Worm (Caenorhabditis elegans): ENCODE results near the gene C16C8.20.
"Not testable (repeated sequence)": the region's sequence is repeated elsewhere in the genome, so short reads cannot be mapped to it uniquely, and the experiment has no call there.

Gene C16C8.20

DNA sequence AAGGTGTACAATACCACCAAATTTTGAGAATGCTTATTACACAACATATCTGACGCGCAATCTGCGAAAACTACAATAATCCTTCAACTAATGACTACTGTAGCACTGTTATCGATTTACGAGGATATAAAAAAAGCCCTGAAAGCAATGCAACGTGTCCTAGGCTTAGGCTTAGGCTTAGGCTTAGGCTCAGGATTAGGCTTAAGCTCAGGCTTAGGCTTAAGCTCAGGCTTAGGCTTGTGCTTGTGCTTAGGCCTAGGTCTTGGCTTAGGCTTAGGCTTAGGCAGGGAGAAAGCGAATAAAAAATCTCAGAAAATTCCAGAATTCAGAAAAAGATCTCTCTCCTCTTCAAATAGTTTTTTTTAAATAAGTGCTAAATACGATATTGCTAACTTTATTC is 12.5 kb downstream of the C16C8.20 start:
- no peak for TF ChIP-seq ceh-83 (GFP tag; optimal IDR thresholded peaks at IDR 0.05)
- no peak for TF ChIP-seq sptf-1 (tag; optimal IDR thresholded peaks at IDR 0.05)
- TF ChIP-seq nhr-28 (tag; optimal IDR thresholded peaks at IDR 0.05), result no peak
- TF ChIP-seq tbx-8 (GFP tag; optimal IDR thresholded peaks at IDR 0.05), result no peak
- no peak for TF ChIP-seq cnd-1 (tag; optimal IDR thresholded peaks at IDR 0.05)
- no peak for TF ChIP-seq M03D4.4 (tag; optimal IDR thresholded peaks at IDR 0.05)
- no peak for TF ChIP-seq lin-32 (GFP tag; optimal IDR thresholded peaks at IDR 0.05)
- TF ChIP-seq ztf-11 (tag; optimal IDR thresholded peaks at IDR 0.05), result no peak
- no peak for TF ChIP-seq ham-2 (GFP tag; optimal IDR thresholded peaks at IDR 0.05)
- no peak for TF ChIP-seq nhr-237 (tag; optimal IDR thresholded peaks at IDR 0.05)
- TF ChIP-seq mab-5 (tag; optimal IDR thresholded peaks at IDR 0.05), result no peak
- TF ChIP-seq elt-1 (tag; optimal IDR thresholded peaks at IDR 0.05; ENCODE audit: borderline replicate concordance, insufficient read depth), result no peak
- TF ChIP-seq pha-4 (tag; optimal IDR thresholded peaks at IDR 0.05), result no peak
- TF ChIP-seq lin-13 (tag; optimal IDR thresholded peaks at IDR 0.05), result no peak
- no peak for TF ChIP-seq ceh-39 (tag; optimal IDR thresholded peaks at IDR 0.05)

DNA sequence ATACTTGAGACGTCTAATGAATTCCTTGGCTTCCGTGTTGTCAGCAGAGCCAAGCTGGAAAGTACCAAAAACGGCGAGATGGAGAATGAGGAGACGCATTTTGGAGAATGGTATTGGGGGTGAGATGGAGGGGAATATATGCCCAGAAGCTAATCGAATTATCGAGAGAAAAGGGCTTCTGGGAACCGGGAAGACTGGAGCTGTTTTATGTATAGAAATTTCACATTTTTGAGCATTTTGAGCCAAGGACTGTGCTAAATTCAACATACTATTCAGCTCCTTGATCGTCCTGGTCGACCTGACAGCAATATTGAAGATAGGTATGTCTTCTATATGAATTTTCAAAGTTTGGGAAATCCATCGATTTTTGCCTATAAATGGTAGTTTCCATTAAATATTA is 13.3 kb downstream of the C16C8.20 start, which contains the start of gene C16C8.7:
C16C8.7 (minus strand) TSS at position 101 of the 400 bp plus-strand sequence.
- no peak for TF ChIP-seq nhr-2 (tag; optimal IDR thresholded peaks at IDR 0.05)
- TF ChIP-seq nhr-28 (tag; optimal IDR thresholded peaks at IDR 0.05), result no peak
- no peak for TF ChIP-seq blmp-1 (tag; optimal IDR thresholded peaks at IDR 0.05)
- no peak for TF ChIP-seq pha-4 (tag; optimal IDR thresholded peaks at IDR 0.05)
- TF ChIP-seq hlh-1 (tag; optimal IDR thresholded peaks at IDR 0.05), result no peak
- no peak for TF ChIP-seq bed-3 (GFP tag; optimal IDR thresholded peaks at IDR 0.05)
- no peak for TF ChIP-seq drap-1 (GFP tag; optimal IDR thresholded peaks at IDR 0.05)
- no peak for TF ChIP-seq ham-2 (GFP tag; optimal IDR thresholded peaks at IDR 0.05)
- TF ChIP-seq sem-2 (GFP tag; optimal IDR thresholded peaks at IDR 0.05), result no peak
- no peak for TF ChIP-seq lsy-2 (tag; optimal IDR thresholded peaks at IDR 0.05)
- no peak for TF ChIP-seq ceh-39 (tag; optimal IDR thresholded peaks at IDR 0.05)
- TF ChIP-seq ztf-11 (tag; optimal IDR thresholded peaks at IDR 0.05), result no peak
- TF ChIP-seq unc-62 (GFP tag; optimal IDR thresholded peaks at IDR 0.05), result no peak
- no peak for TF ChIP-seq elt-1 (tag; optimal IDR thresholded peaks at IDR 0.05; ENCODE audit: borderline replicate concordance, insufficient read depth)
- no peak for TF ChIP-seq cnd-1 (tag; optimal IDR thresholded peaks at IDR 0.05)
- no peak for TF ChIP-seq mep-1 (tag; optimal IDR thresholded peaks at IDR 0.05)
- TF ChIP-seq snpc-4 (tag; optimal IDR thresholded peaks at IDR 0.05), result no peak
- TF ChIP-seq unc-39 (tag; optimal IDR thresholded peaks at IDR 0.05), result no peak
- TF ChIP-seq nhr-12 (tag; optimal IDR thresholded peaks at IDR 0.05), result no peak

DNA sequence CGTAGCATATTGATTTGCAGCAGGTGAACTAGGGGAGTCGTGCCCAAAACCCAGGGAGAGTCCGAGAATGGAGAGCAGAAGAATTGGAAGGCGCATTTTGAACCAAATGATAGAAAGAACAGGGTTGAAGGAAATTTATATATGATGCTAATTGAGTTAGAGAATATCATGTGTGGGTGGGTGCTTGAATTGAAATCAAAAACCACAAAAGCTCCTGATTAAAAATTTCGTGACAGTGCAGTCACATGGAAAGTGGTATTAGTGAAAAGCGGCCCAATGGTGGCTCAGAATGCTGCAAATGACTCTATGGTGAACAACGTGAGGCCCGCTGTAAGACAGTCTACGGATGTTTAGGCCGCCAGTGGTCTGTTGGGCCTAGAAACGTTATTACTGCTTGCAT is 14.8 kb downstream of the C16C8.20 start, which contains the start of gene C16C8.8:
C16C8.8 (minus strand) TSS at position 101 of the 400 bp plus-strand sequence.
- TF ChIP-seq drap-1 (GFP tag; optimal IDR thresholded peaks at IDR 0.05) (no peak), ces-1 (GFP tag; optimal IDR thresholded peaks at IDR 0.05) (no peak), sptf-1 (tag; optimal IDR thresholded peaks at IDR 0.05) (no peak), M03D4.4 (tag; optimal IDR thresholded peaks at IDR 0.05) (no peak), nhr-76 (tag; optimal IDR thresholded peaks at IDR 0.05) (no peak), elt-3 (tag; optimal IDR thresholded peaks at IDR 0.05) (no peak), tbx-8 (GFP tag; optimal IDR thresholded peaks at IDR 0.05) (no peak), blmp-1 (tag; optimal IDR thresholded peaks at IDR 0.05) (no peak), nhr-237 (tag; optimal IDR thresholded peaks at IDR 0.05) (no peak), mls-2 (tag; optimal IDR thresholded peaks at IDR 0.05) (no peak), unc-39 (tag; optimal IDR thresholded peaks at IDR 0.05) (no peak), nhr-2 (tag; optimal IDR thresholded peaks at IDR 0.05) (no peak), lin-32 (GFP tag; optimal IDR thresholded peaks at IDR 0.05) (no peak), lsy-2 (tag; optimal IDR thresholded peaks at IDR 0.05) (no peak), nhr-28 (tag; optimal IDR thresholded peaks at IDR 0.05) (no peak), hlh-1 (tag; optimal IDR thresholded peaks at IDR 0.05) (no peak), elt-1 (tag; optimal IDR thresholded peaks at IDR 0.05; ENCODE audit: borderline replicate concordance, insufficient read depth) (no peak)

DNA sequence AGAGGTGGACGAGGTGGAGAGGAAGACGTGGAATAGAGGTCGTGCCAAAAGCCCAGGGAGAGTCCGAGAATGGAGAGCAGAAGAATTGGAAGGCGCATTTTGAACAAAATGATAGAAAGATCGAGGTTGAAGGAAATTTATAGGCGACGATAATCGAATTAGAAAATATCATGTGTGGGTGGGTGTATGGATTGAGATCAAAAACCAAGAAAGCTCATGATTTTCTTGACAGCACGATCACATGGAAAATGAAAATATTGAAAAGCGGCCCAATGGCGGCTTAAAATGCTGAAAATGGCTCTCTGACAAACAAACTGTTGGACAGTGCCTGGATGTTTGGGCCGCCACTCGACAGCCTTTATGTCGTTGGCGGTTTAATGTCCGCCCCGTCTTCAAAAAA is 16.4 kb downstream of the C16C8.20 start, which contains the start of gene C16C8.9:
C16C8.9 (minus strand) TSS at position 101 of the 400 bp plus-strand sequence.
- no peak for TF ChIP-seq cnd-1 (tag; optimal IDR thresholded peaks at IDR 0.05)
- no peak for TF ChIP-seq lin-13 (tag; optimal IDR thresholded peaks at IDR 0.05)
- TF ChIP-seq snpc-4 (tag; optimal IDR thresholded peaks at IDR 0.05), result no peak
- TF ChIP-seq unc-120 (tag; optimal IDR thresholded peaks at IDR 0.05; ENCODE audit: poor library complexity, severe bottlenecking), result no peak

DNA sequence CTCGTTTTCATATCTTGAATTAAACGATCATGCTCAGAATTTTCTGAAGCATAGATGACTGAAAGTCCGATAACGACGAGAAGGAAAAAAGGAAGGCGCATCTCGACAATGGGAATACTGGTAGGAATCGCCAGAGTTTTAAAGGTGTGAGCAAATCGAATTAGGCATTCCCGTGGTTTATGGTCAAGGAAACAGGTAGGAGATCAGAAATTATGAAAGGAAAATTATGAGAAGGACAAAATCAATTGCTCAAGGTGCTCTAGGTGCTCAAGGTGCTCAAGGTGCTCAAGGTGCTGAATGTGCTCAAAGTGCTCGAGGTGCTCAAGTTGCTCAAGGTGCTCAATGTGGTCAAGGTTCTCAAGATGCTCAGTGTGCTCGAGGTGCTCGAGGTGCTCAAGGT is 17.8 kb downstream of the C16C8.20 start, which contains the start of gene C16C8.10:
C16C8.10 (minus strand) TSS at position 101 of the 400 bp plus-strand sequence.
- not testable (repeated sequence) for TF ChIP-seq unc-120 (tag; optimal IDR thresholded peaks at IDR 0.05; ENCODE audit: poor library complexity, severe bottlenecking); lsy-2 (tag; optimal IDR thresholded peaks at IDR 0.05); M03D4.4 (tag; optimal IDR thresholded peaks at IDR 0.05)

All from whole organism, mixed stage, embryonic.